Fruit fly (Drosophila melanogaster) whole organism, embryonic: Measurements from ENCODE around the gene CG14367.

Source experiments
- Bdp1 ChIP-seq: fragments of 200-800 bp; sonication (Bioruptor generic); optimal IDR thresholded peaks from 3 replicates; lab custom pipeline; 2016; ENCODE audit warnings: missing biosample characterization, missing genetic modification characterization
- Bteb2 ChIP-seq: fragments of 200-800 bp; sonication (Bioruptor generic); optimal IDR thresholded peaks from 2 replicates; lab custom pipeline; 2016; ENCODE audit warnings: missing biosample characterization, missing genetic modification characterization
- C15 ChIP-seq: fragments of 200-800 bp; sonication (Bioruptor generic); IDR thresholded peaks from 3 replicates; pipeline ENCODE4 v1.3.6; 2022; ENCODE audit warnings: missing biosample characterization, missing genetic modification characterization
- CG11504 ChIP-seq: fragments of 200-800 bp; sonication (Bioruptor generic); optimal IDR thresholded peaks from 3 replicates; lab custom pipeline; 2019; ENCODE audit warnings: missing biosample characterization, mild to moderate bottlenecking, missing genetic modification characterization, moderate library complexity
- CG12155 ChIP-seq: fragments of 200-800 bp; sonication (Bioruptor generic); optimal IDR thresholded peaks from 3 replicates; lab custom pipeline; 2016; ENCODE audit warnings: missing biosample characterization, missing genetic modification characterization
- CG12659 ChIP-seq: fragments of 200-800 bp; sonication (Bioruptor generic); optimal IDR thresholded peaks from 3 replicates; lab custom pipeline; 2017; ENCODE audit warnings: mild to moderate bottlenecking, missing biosample characterization, missing genetic modification reagents, missing genetic modification characterization
- CG15601 ChIP-seq: fragments of 200-800 bp; sonication (Bioruptor generic); optimal IDR thresholded peaks from 3 replicates; lab custom pipeline; 2019; ENCODE audit warnings: missing biosample characterization, mild to moderate bottlenecking, missing genetic modification characterization, moderate library complexity
- CG17385 ChIP-seq: fragments of 200-800 bp; sonication (Bioruptor generic); optimal IDR thresholded peaks from 3 replicates; lab custom pipeline; 2018; ENCODE audit warnings: missing biosample characterization, mild to moderate bottlenecking, missing genetic modification characterization
- CG1832 ChIP-seq: fragments of 200-800 bp; sonication (Bioruptor generic); optimal IDR thresholded peaks from 2 replicates; lab custom pipeline; 2017; ENCODE audit warnings: missing biosample characterization, mild to moderate bottlenecking, missing genetic modification characterization, inconsistent platforms
- CG31365 ChIP-seq: fragments of 200-800 bp; sonication (Bioruptor generic); optimal IDR thresholded peaks from 2 replicates; lab custom pipeline; 2018; ENCODE audit warnings: missing biosample characterization, mild to moderate bottlenecking, missing genetic modification characterization
- CG3407 ChIP-seq: fragments of 200-800 bp; sonication (Bioruptor generic); optimal IDR thresholded peaks from 2 replicates; lab custom pipeline; 2018; ENCODE audit warnings: missing biosample characterization, mild to moderate bottlenecking, missing genetic modification characterization
- CG3838 ChIP-seq: fragments of 200-800 bp; sonication (Bioruptor generic); optimal IDR thresholded peaks from 3 replicates; lab custom pipeline; 2016; ENCODE audit warnings: missing biosample characterization, missing genetic modification characterization
- CG4424 ChIP-seq: fragments of 200-800 bp; sonication (Bioruptor generic); optimal IDR thresholded peaks from 3 replicates; lab custom pipeline; 2016; ENCODE audit warnings: missing biosample characterization, missing genetic modification characterization
- CG4707 ChIP-seq: fragments of 200-800 bp; sonication (Bioruptor generic); optimal IDR thresholded peaks from 2 replicates; lab custom pipeline; 2018; ENCODE audit warnings: missing biosample characterization, mild to moderate bottlenecking, missing genetic modification characterization, moderate library complexity
- CG7271 ChIP-seq: fragments of 200-800 bp; sonication (Bioruptor generic); optimal IDR thresholded peaks from 2 replicates; lab custom pipeline; 2018; ENCODE audit warnings: missing biosample characterization, mild to moderate bottlenecking, missing genetic modification characterization, moderate library complexity
- CG8359 ChIP-seq: fragments of 200-800 bp; sonication (Bioruptor generic); optimal IDR thresholded peaks from 2 replicates; lab custom pipeline; 2017; ENCODE audit warnings: missing biosample characterization, mild to moderate bottlenecking, missing genetic modification characterization, borderline replicate concordance
- CG9797 ChIP-seq: fragments of 200-800 bp; sonication (Bioruptor generic); optimal IDR thresholded peaks from 3 replicates; lab custom pipeline; 2018; ENCODE audit warnings: missing biosample characterization, mild to moderate bottlenecking, missing genetic modification characterization
- CHES-1-like ChIP-seq: fragments of 200-800 bp; sonication (Bioruptor generic); optimal IDR thresholded peaks from 2 replicates; lab custom pipeline; 2016; ENCODE audit warnings: missing biosample characterization, missing genetic modification characterization
- Camta ChIP-seq: fragments of 200-800 bp; sonication (Bioruptor generic); optimal IDR thresholded peaks from 2 replicates; lab custom pipeline; 2016; ENCODE audit warnings: missing biosample characterization, missing genetic modification characterization
- CkIIα-i1 ChIP-seq: fragments of 200-800 bp; sonication (Bioruptor generic); IDR thresholded peaks from 2 replicates; pipeline ENCODE4 v1.3.6; 2022; ENCODE audit warnings: missing biosample characterization, missing genetic modification characterization
- D19B ChIP-seq: fragments of 200-800 bp; sonication (Bioruptor generic); optimal IDR thresholded peaks from 2 replicates; lab custom pipeline; 2017; ENCODE audit warnings: missing biosample characterization, mild to moderate bottlenecking, missing genetic modification characterization
- Dip3 ChIP-seq: fragments of 200-800 bp; sonication (Bioruptor generic); optimal IDR thresholded peaks from 3 replicates; lab custom pipeline; 2016; ENCODE audit warnings: missing biosample characterization, missing genetic modification characterization
- Gsc ChIP-seq: fragments of 200-800 bp; sonication (Bioruptor generic); IDR thresholded peaks from 2 replicates; pipeline ENCODE4 v1.3.6; 2022; ENCODE audit warnings: missing biosample characterization, missing genetic modification characterization
- Hand ChIP-seq: fragments of 200-800 bp; sonication (Bioruptor generic); optimal IDR thresholded peaks from 2 replicates; lab custom pipeline; 2017; ENCODE audit warnings: mild to moderate bottlenecking, missing biosample characterization, missing genetic modification reagents, missing genetic modification characterization
- Hsf ChIP-seq: fragments of 200-800 bp; sonication (Bioruptor generic); optimal IDR thresholded peaks from 3 replicates; lab custom pipeline; 2016; ENCODE audit warnings: missing biosample characterization, missing genetic modification characterization
- Med ChIP-seq: fragments of 200-800 bp; sonication (Bioruptor generic); peaks from one replicate; lab custom pipeline; 2016; ENCODE audit warnings: missing biosample characterization, missing genetic modification characterization, mild to moderate bottlenecking, inconsistent platforms, moderate library complexity
- NC2α ChIP-seq: fragments of 200-800 bp; sonication (Bioruptor generic); optimal IDR thresholded peaks from 2 replicates; lab custom pipeline; 2016; ENCODE audit warnings: missing biosample characterization, missing genetic modification characterization
- NK7.1 ChIP-seq: fragments of 200-800 bp; sonication (Bioruptor generic); optimal IDR thresholded peaks from 3 replicates; lab custom pipeline; 2016; ENCODE audit warnings: missing biosample characterization, missing genetic modification characterization
- Vsx1 ChIP-seq: fragments of 200-800 bp; sonication (Bioruptor generic); optimal IDR thresholded peaks from 2 replicates; lab custom pipeline; 2017; ENCODE audit warnings: missing biosample characterization, mild to moderate bottlenecking, missing genetic modification characterization, missing genetic modification reagents
- bigmax ChIP-seq: fragments of 200-800 bp; sonication (Bioruptor generic); optimal IDR thresholded peaks from 2 replicates; lab custom pipeline; 2018; ENCODE audit warnings: missing biosample characterization, mild to moderate bottlenecking, missing genetic modification characterization
- chn ChIP-seq: fragments of 200-800 bp; sonication (Bioruptor generic); optimal IDR thresholded peaks from 2 replicates; lab custom pipeline; 2016; ENCODE audit warnings: missing biosample characterization, missing genetic modification characterization
- dm ChIP-seq: fragments of 200-800 bp; sonication (Bioruptor generic); optimal IDR thresholded peaks from 3 replicates; lab custom pipeline; 2016; ENCODE audit warnings: missing biosample characterization, missing genetic modification characterization
- eyg ChIP-seq: fragments of 200-800 bp; sonication (Bioruptor generic); optimal IDR thresholded peaks from 3 replicates; lab custom pipeline; 2016; ENCODE audit warnings: missing biosample characterization, missing genetic modification characterization
- grau ChIP-seq: fragments of 200-800 bp; optimal IDR thresholded peaks from 3 replicates; lab custom pipeline; 2019; ENCODE audit warnings: missing biosample characterization, mild to moderate bottlenecking, missing genetic modification characterization, moderate library complexity
- gro ChIP-seq: fragments of 200-800 bp; sonication (Bioruptor generic); optimal IDR thresholded peaks from 2 replicates; lab custom pipeline; 2016; ENCODE audit warnings: missing biosample characterization, missing genetic modification characterization
- her ChIP-seq: fragments of 200-800 bp; sonication (Bioruptor generic); optimal IDR thresholded peaks from 2 replicates; lab custom pipeline; 2016; ENCODE audit warnings: missing biosample characterization, missing genetic modification characterization
- jigr1 ChIP-seq: fragments of 200-800 bp; sonication (Bioruptor generic); IDR thresholded peaks from 3 replicates; pipeline ENCODE4 v1.3.6; 2022; ENCODE audit warnings: missing biosample characterization, missing genetic modification characterization
- jing ChIP-seq: fragments of 200-800 bp; sonication (Bioruptor generic); optimal IDR thresholded peaks from 2 replicates; lab custom pipeline; 2018; ENCODE audit warnings: missing biosample characterization, mild to moderate bottlenecking, missing genetic modification characterization
- jumu ChIP-seq: fragments of 200-800 bp; sonication (Bioruptor generic); optimal IDR thresholded peaks from 3 replicates; lab custom pipeline; 2016; ENCODE audit warnings: missing biosample characterization, missing genetic modification characterization
- kni ChIP-seq: fragments of 200-800 bp; sonication (Bioruptor generic); optimal IDR thresholded peaks from 3 replicates; lab custom pipeline; 2017; ENCODE audit warnings: mild to moderate bottlenecking, missing biosample characterization, missing genetic modification reagents, missing genetic modification characterization
- mirr ChIP-seq: fragments of 200-800 bp; sonication (Bioruptor generic); optimal IDR thresholded peaks from 3 replicates; lab custom pipeline; 2018; ENCODE audit warnings: missing biosample characterization, mild to moderate bottlenecking, missing genetic modification characterization
- peb ChIP-seq: fragments of 200-800 bp; sonication (Bioruptor generic); IDR thresholded peaks from 2 replicates; pipeline ENCODE4 v1.3.6; 2022; ENCODE audit warnings: missing biosample characterization, missing genetic modification characterization
- pita ChIP-seq: fragments of 200-800 bp; sonication (Bioruptor generic); optimal IDR thresholded peaks from 2 replicates; lab custom pipeline; 2017; ENCODE audit warnings: missing biosample characterization, mild to moderate bottlenecking, missing genetic modification characterization
- row ChIP-seq: fragments of 200-800 bp; sonication (Bioruptor generic); IDR thresholded peaks from 3 replicates; pipeline ENCODE4 v1.3.6; 2022; ENCODE audit warnings: missing biosample characterization, missing genetic modification characterization
- sc ChIP-seq, 3 experiments: fragments of >200 bp in 2 of 3; fragments of 200-800 bp in 1 of 3; sonication (Bioruptor generic) in 1 of 3; optimal IDR thresholded peaks; 2 replicates in 2 of 3; 3 replicates in 1 of 3; lab custom pipeline; 2017; ENCODE audit warnings: mild to moderate bottlenecking in 1 of 3, missing biosample characterization in 1 of 3, missing genetic modification characterization in 1 of 3, missing genetic modification reagents in 1 of 3
- sna ChIP-seq: fragments of 200-800 bp; sonication (Bioruptor generic); IDR thresholded peaks from 2 replicates; pipeline ENCODE4 v1.3.6; 2022; ENCODE audit warnings: missing biosample characterization, missing genetic modification characterization; ENCODE audit not compliant: partially characterized antibody
- tio ChIP-seq: fragments of 200-800 bp; sonication (Bioruptor generic); optimal IDR thresholded peaks from 2 replicates; lab custom pipeline; 2017; ENCODE audit warnings: missing biosample characterization, missing genetic modification characterization, inconsistent platforms
- tup ChIP-seq: fragments of 200-800 bp; sonication (Bioruptor generic); optimal IDR thresholded peaks from 2 replicates; lab custom pipeline; 2016; ENCODE audit warnings: missing biosample characterization, mild to moderate bottlenecking, missing genetic modification characterization, moderate library complexity
- vfl ChIP-seq: fragments of 200-800 bp; sonication (Bioruptor generic); optimal IDR thresholded peaks from 2 replicates; lab custom pipeline; 2016; ENCODE audit warnings: missing biosample characterization, missing genetic modification characterization
- zfh2 ChIP-seq: fragments of 200-800 bp; sonication (Bioruptor generic); optimal IDR thresholded peaks from 2 replicates; lab custom pipeline; 2016; ENCODE audit warnings: missing biosample characterization, missing genetic modification characterization

CG14367 gene

dm6 chr3R:13715012-13715673 is 21.3 kb downstream of the CG14367 start, which contains the start of gene kmr (continued):
- TF ChIP-seq row (GFP tag; lab: Robert Waterston, UW) (no peak; the same call in 2 of the 3 replicates), bigmax (GFP tag; lab: Kevin White, UChicago) (peak; percentile 9), Camta (GFP tag; lab: Kevin White, UChicago) (peak; percentile 9), gro (GFP tag; lab: Kevin White, UChicago) (peak; percentile 81), CG15601 (peak; percentile 42), CG17385 (GFP tag; lab: Kevin White, UChicago) (peak; percentile 21), C15 (no peak), CG12659 (peak; percentile 24), peb (GFP tag; lab: Robert Waterston, UW) (no peak), CG4707 (GFP tag; lab: Kevin White, UChicago) (peak; percentile 36), CG11504 (peak; percentile 100), pita (no peak), jumu (GFP tag; lab: Kevin White, UChicago) (no peak), grau (peak; percentile 29), Med (GFP tag; lab: Kevin White, UChicago) (peak; percentile 78), Bteb2 (no peak), NC2α (GFP tag; lab: Kevin White, UChicago) (peak; percentile 12), CG7271 (peak; percentile 19), Vsx1 (GFP tag; lab: Kevin White, UChicago) (peak; percentile 21), chn (no peak), mirr (GFP tag; lab: Kevin White, UChicago) (peak; percentile 58), jing (GFP tag; lab: Kevin White, UChicago) (no peak), CG3838 (no peak), zfh2 (GFP tag; lab: Kevin White, UChicago) (no peak), D19B (no peak), CG3407 (GFP tag; lab: Kevin White, UChicago) (no peak), CG12155 (GFP tag; lab: Kevin White, UChicago) (no peak), kni (peak; percentile 83), tup (GFP tag; lab: Kevin White, UChicago) (no peak), CG31365 (tag; lab: Kevin White, UChicago) (no peak), CG1832 (no peak), Gsc (GFP tag; lab: Robert Waterston, UW) (no peak), vfl (GFP tag; lab: Kevin White, UChicago) (peak; percentile 9), sc (optimal IDR thresholded peaks at IDR 0.05; lab: Kevin White, UChicago) (no peak), sc (GFP tag; optimal IDR thresholded peaks at IDR 0.05; lab: Kevin White, UChicago) (no peak), CG9797 (GFP tag; lab: Kevin White, UChicago) (peak; percentile 27), CG8359 (GFP tag; lab: Kevin White, UChicago) (peak; percentile 22), dm (GFP tag; lab: Kevin White, UChicago) (peak; percentile 38), CG4424 (no peak), Dip3 (GFP tag; lab: Kevin White, UChicago) (no peak), jigr1 (no peak), NK7.1 (GFP tag; lab: Kevin White, UChicago) (peak; percentile 58), Hsf (GFP tag; lab: Kevin White, UChicago) (no peak), her (GFP tag; lab: Kevin White, UChicago) (peak; percentile 57), Hand (GFP tag; lab: Kevin White, UChicago) (peak; percentile 58), CHES-1-like (GFP tag; lab: Kevin White, UChicago) (no peak), sna (peak; percentile 39; the same call in 1 of the 2 replicates), tio (GFP tag; lab: Kevin White, UChicago) (no peak), Bdp1 (GFP tag; lab: Kevin White, UChicago) (no peak), eyg (peak; percentile 28), CkIIα-i1 (no peak)
